Fruit fly (Drosophila melanogaster) whole organism, embryonic: Measurements from ENCODE around the gene CG10019.
A peak's percentile ranks its signal among the peaks of the same experiment; 100 is the strongest.

Source experiments
- Aef1 ChIP-seq: fragments of 200-800 bp; sonication (Bioruptor generic); IDR thresholded peaks from 3 replicates; pipeline ENCODE4 v1.3.6; 2022; ENCODE audit warnings: missing biosample characterization, missing genetic modification characterization
- Awh ChIP-seq: fragments of 200-800 bp; sonication (Bioruptor generic); IDR thresholded peaks from 2 replicates; pipeline ENCODE4, ENCODE4 v1.3.6; 2022; ENCODE audit warnings: missing biosample characterization, missing genetic modification characterization
- Blimp-1 ChIP-seq: fragments of 200-800 bp; sonication (Bioruptor generic); optimal IDR thresholded peaks from 3 replicates; lab custom pipeline; 2018; ENCODE audit warnings: missing biosample characterization, missing genetic modification characterization, mild to moderate bottlenecking, moderate library complexity, missing genetic modification reagents
- CG10366 ChIP-seq: fragments of 200-800 bp; sonication (Bioruptor generic); IDR thresholded peaks from 2 replicates; pipeline ENCODE4 v1.3.6; 2022; ENCODE audit warnings: missing biosample characterization, missing genetic modification characterization
- CG11456 ChIP-seq: fragments of 200-800 bp; sonication (Bioruptor generic); IDR thresholded peaks from 3 replicates; pipeline ENCODE4 v1.3.6; 2022; ENCODE audit warnings: missing biosample characterization, missing genetic modification characterization
- CG11695 ChIP-seq: fragments of 200-800 bp; sonication (Bioruptor generic); IDR thresholded peaks from 3 replicates; pipeline ENCODE4 v1.3.6; 2022; ENCODE audit warnings: missing biosample characterization, missing genetic modification characterization
- CG12391 ChIP-seq: fragments of 200-800 bp; sonication (Bioruptor generic); optimal IDR thresholded peaks from 3 replicates; lab custom pipeline; 2018; ENCODE audit warnings: missing biosample characterization, mild to moderate bottlenecking, missing genetic modification characterization, moderate library complexity
- CG14667 ChIP-seq: fragments of 200-800 bp; sonication (Bioruptor generic); IDR thresholded peaks from 2 replicates; pipeline ENCODE4 v1.3.6; 2022; ENCODE audit warnings: missing biosample characterization, missing genetic modification characterization
- CG15269 ChIP-seq: fragments of 200-800 bp; sonication (Bioruptor generic); optimal IDR thresholded peaks from 2 replicates; lab custom pipeline; 2018; ENCODE audit warnings: missing biosample characterization, mild to moderate bottlenecking, missing genetic modification characterization, moderate library complexity
- CG17385 ChIP-seq: fragments of 200-800 bp; sonication (Bioruptor generic); optimal IDR thresholded peaks from 3 replicates; lab custom pipeline; 2018; ENCODE audit warnings: missing biosample characterization, mild to moderate bottlenecking, missing genetic modification characterization
- CG30403 ChIP-seq: fragments of 200-800 bp; sonication (Bioruptor generic); optimal IDR thresholded peaks from 3 replicates; lab custom pipeline; 2016; ENCODE audit warnings: missing biosample characterization, missing genetic modification characterization
- CG30431 ChIP-seq: fragments of 200-800 bp; sonication (Bioruptor generic); optimal IDR thresholded peaks from 2 replicates; lab custom pipeline; 2017; ENCODE audit warnings: missing biosample characterization, missing genetic modification characterization
- CG31365 ChIP-seq: fragments of 200-800 bp; sonication (Bioruptor generic); optimal IDR thresholded peaks from 2 replicates; lab custom pipeline; 2018; ENCODE audit warnings: missing biosample characterization, mild to moderate bottlenecking, missing genetic modification characterization
- CG32767 ChIP-seq: fragments of 200-800 bp; sonication (Bioruptor generic); IDR thresholded peaks from 2 replicates; pipeline ENCODE4 v1.3.6; 2022; ENCODE audit warnings: missing biosample characterization, missing genetic modification characterization
- CG3407 ChIP-seq: fragments of 200-800 bp; sonication (Bioruptor generic); optimal IDR thresholded peaks from 2 replicates; lab custom pipeline; 2018; ENCODE audit warnings: missing biosample characterization, mild to moderate bottlenecking, missing genetic modification characterization
- CG34422 ChIP-seq: fragments of 200-800 bp; sonication (Bioruptor generic); IDR thresholded peaks from 3 replicates; pipeline ENCODE4 v1.3.6; 2022; ENCODE audit warnings: missing biosample characterization, missing genetic modification characterization
- CG6689 ChIP-seq: fragments of 200-800 bp; sonication (Bioruptor generic); IDR thresholded peaks from 2 replicates; pipeline ENCODE4 v1.3.6; 2022; ENCODE audit warnings: missing biosample characterization, missing genetic modification characterization
- CG7839 ChIP-seq: fragments of 200-800 bp; sonication (Bioruptor generic); optimal IDR thresholded peaks from 3 replicates; lab custom pipeline; 2018; ENCODE audit warnings: missing biosample characterization, mild to moderate bottlenecking, missing genetic modification characterization, moderate library complexity
- CG8924 ChIP-seq: fragments of 200-800 bp; optimal IDR thresholded peaks from 3 replicates; lab custom pipeline; 2019; ENCODE audit warnings: missing biosample characterization, mild to moderate bottlenecking, missing genetic modification characterization, moderate library complexity
- Drgx ChIP-seq: fragments of 200-800 bp; sonication (Bioruptor generic); IDR thresholded peaks from 2 replicates; pipeline ENCODE4 v1.3.6; 2022; ENCODE audit warnings: missing biosample characterization, missing genetic modification characterization
- H15 ChIP-seq: fragments of 200-800 bp; sonication (Bioruptor generic); IDR thresholded peaks from 3 replicates; pipeline ENCODE4 v1.3.6; 2022; ENCODE audit warnings: missing biosample characterization, missing genetic modification characterization
- Mad ChIP-seq: fragments of 200-800 bp; sonication (Bioruptor generic); optimal IDR thresholded peaks from 2 replicates; lab custom pipeline; 2016; ENCODE audit warnings: missing biosample characterization, missing genetic modification characterization
- Ptx1 ChIP-seq: fragments of 200-800 bp; sonication (Bioruptor generic); IDR thresholded peaks from 2 replicates; pipeline ENCODE4 v1.3.6; 2022; ENCODE audit warnings: missing biosample characterization, missing genetic modification characterization
- Sox102F ChIP-seq: fragments of 200-800 bp; sonication (Bioruptor generic); optimal IDR thresholded peaks from 2 replicates; lab custom pipeline; 2018; ENCODE audit warnings: missing biosample characterization, mild to moderate bottlenecking, missing genetic modification characterization, moderate library complexity
- Trl ChIP-seq, 3 experiments: fragments of >200 bp in 2 of 3; fragments of 200-800 bp in 1 of 3; sonication (Bioruptor generic) in 1 of 3; optimal IDR thresholded peaks; 2 replicates in 1 of 3; 3 replicates in 2 of 3; lab custom pipeline; 2016 to 2017; ENCODE audit warnings: missing biosample characterization in 1 of 3, missing genetic modification characterization in 1 of 3
- Xrp1 ChIP-seq: fragments of 200-800 bp; sonication (Bioruptor generic); IDR thresholded peaks from 2 replicates; pipeline ENCODE4 v1.3.6; 2022; ENCODE audit warnings: missing biosample characterization, missing genetic modification characterization
- bsh ChIP-seq, 2 experiments: fragments of 200-800 bp; sonication (Bioruptor generic); optimal IDR thresholded peaks; 2 replicates each; lab custom pipeline; 2017 to 2018; ENCODE audit warnings: mild to moderate bottlenecking in 2 of 2, missing biosample characterization in 2 of 2, missing genetic modification characterization in 2 of 2, moderate library complexity in 1 of 2
- chinmo ChIP-seq: fragments of 200-800 bp; sonication (Bioruptor generic); IDR thresholded peaks from 4 replicates; pipeline ENCODE4 v1.3.6; 2022; ENCODE audit warnings: missing biosample characterization, missing genetic modification characterization; ENCODE audit not compliant: partially characterized antibody
- dysf ChIP-seq: fragments of 200-800 bp; sonication (Bioruptor generic); IDR thresholded peaks from 3 replicates; pipeline ENCODE4 v1.3.6; 2022; ENCODE audit warnings: missing biosample characterization, missing genetic modification characterization
- esg ChIP-seq: fragments of 200-800 bp; sonication (Bioruptor generic); conservative IDR thresholded peaks from 2 replicates; pipeline ENCODE4 v1.3.6; 2022; ENCODE audit warnings: missing biosample characterization, missing genetic modification characterization
- gem ChIP-seq: fragments of 200-800 bp; sonication (Bioruptor generic); optimal IDR thresholded peaks from 2 replicates; lab custom pipeline; 2019; ENCODE audit warnings: missing biosample characterization, mild to moderate bottlenecking, missing genetic modification characterization, moderate library complexity
- gfzf ChIP-seq: fragments of 200-800 bp; sonication (Bioruptor generic); optimal IDR thresholded peaks from 2 replicates; lab custom pipeline; 2016; ENCODE audit warnings: missing biosample characterization, mild to moderate bottlenecking, missing genetic modification characterization, moderate library complexity
- grau ChIP-seq: fragments of 200-800 bp; optimal IDR thresholded peaks from 3 replicates; lab custom pipeline; 2019; ENCODE audit warnings: missing biosample characterization, mild to moderate bottlenecking, missing genetic modification characterization, moderate library complexity
- hkb ChIP-seq, 2 experiments: fragments of 200-800 bp in 1 of 2; fragments of >200 bp in 1 of 2; sonication (Bioruptor generic) in 1 of 2; IDR thresholded peaks in 1 of 2; optimal IDR thresholded peaks in 1 of 2; 2 replicates each; pipeline versions ENCODE4 v1.3.6 to Lab custom; 2017 to 2022; ENCODE audit warnings: missing biosample characterization in 1 of 2, missing genetic modification characterization in 1 of 2
- ken ChIP-seq: fragments of 200-800 bp; sonication (Bioruptor generic); IDR thresholded peaks from 3 replicates; pipeline ENCODE4 v1.3.6; 2022; ENCODE audit warnings: missing biosample characterization, missing genetic modification characterization
- lola ChIP-seq, 3 experiments: fragments of >200 bp in 2 of 3; fragments of 200-800 bp in 1 of 3; sonication (Bioruptor generic) in 1 of 3; optimal IDR thresholded peaks; 2 replicates each; lab custom pipeline; 2017 to 2019; ENCODE audit warnings: missing biosample characterization in 3 of 3, missing genetic modification characterization in 3 of 3, mild to moderate bottlenecking in 1 of 3, moderate library complexity in 1 of 3
- nom ChIP-seq: fragments of 200-800 bp; sonication (Bioruptor generic); optimal IDR thresholded peaks from 2 replicates; lab custom pipeline; 2017; ENCODE audit warnings: missing biosample characterization, missing genetic modification characterization, mild to moderate bottlenecking, moderate library complexity, missing genetic modification reagents
- pan ChIP-seq, 4 experiments: fragments of >200 bp in 3 of 4; fragments of 200-800 bp in 1 of 4; sonication (Bioruptor generic) in 1 of 4; optimal IDR thresholded peaks in 3 of 4; IDR thresholded peaks in 1 of 4; 2 replicates each; pipeline versions ENCODE4 v1.3.6 to Lab custom; 2017 to 2022; ENCODE audit warnings: missing biosample characterization in 2 of 4, missing genetic modification characterization in 2 of 4, mixed read lengths in 1 of 4
- phol ChIP-seq: fragments of 200-800 bp; sonication (Bioruptor generic); optimal IDR thresholded peaks from 3 replicates; lab custom pipeline; 2018; ENCODE audit warnings: missing biosample characterization, mild to moderate bottlenecking, missing genetic modification characterization, moderate library complexity
- row ChIP-seq: fragments of 200-800 bp; sonication (Bioruptor generic); IDR thresholded peaks from 3 replicates; pipeline ENCODE4 v1.3.6; 2022; ENCODE audit warnings: missing biosample characterization, missing genetic modification characterization
- salm ChIP-seq: fragments of 200-800 bp; sonication (Bioruptor generic); optimal IDR thresholded peaks from 2 replicates; lab custom pipeline; 2018; ENCODE audit warnings: missing biosample characterization, mild to moderate bottlenecking, missing genetic modification characterization
- seq ChIP-seq: fragments of 200-800 bp; sonication (Bioruptor generic); IDR thresholded peaks from 2 replicates; pipeline ENCODE4 v1.3.6; 2022; ENCODE audit warnings: missing biosample characterization, missing genetic modification characterization
- sqz ChIP-seq: fragments of 200-800 bp; sonication (Bioruptor generic); optimal IDR thresholded peaks from 3 replicates; lab custom pipeline; 2018; ENCODE audit warnings: missing biosample characterization, mild to moderate bottlenecking, missing genetic modification characterization
- stc ChIP-seq: fragments of 200-800 bp; sonication (Bioruptor generic); IDR thresholded peaks from 2 replicates; pipeline ENCODE4 v1.3.6; 2022; ENCODE audit warnings: missing biosample characterization, missing genetic modification characterization
- tgo ChIP-seq: fragments of 200-800 bp; sonication (Bioruptor generic); IDR thresholded peaks from 3 replicates; pipeline ENCODE4 v1.3.6; 2022; ENCODE audit warnings: missing biosample characterization, missing genetic modification characterization
- zfh1 ChIP-seq: fragments of 200-800 bp; sonication (Bioruptor generic); IDR thresholded peaks from 3 replicates; pipeline ENCODE4 v1.3.6; 2022; ENCODE audit warnings: missing biosample characterization, missing genetic modification characterization

Gene CG10019

DNA sequence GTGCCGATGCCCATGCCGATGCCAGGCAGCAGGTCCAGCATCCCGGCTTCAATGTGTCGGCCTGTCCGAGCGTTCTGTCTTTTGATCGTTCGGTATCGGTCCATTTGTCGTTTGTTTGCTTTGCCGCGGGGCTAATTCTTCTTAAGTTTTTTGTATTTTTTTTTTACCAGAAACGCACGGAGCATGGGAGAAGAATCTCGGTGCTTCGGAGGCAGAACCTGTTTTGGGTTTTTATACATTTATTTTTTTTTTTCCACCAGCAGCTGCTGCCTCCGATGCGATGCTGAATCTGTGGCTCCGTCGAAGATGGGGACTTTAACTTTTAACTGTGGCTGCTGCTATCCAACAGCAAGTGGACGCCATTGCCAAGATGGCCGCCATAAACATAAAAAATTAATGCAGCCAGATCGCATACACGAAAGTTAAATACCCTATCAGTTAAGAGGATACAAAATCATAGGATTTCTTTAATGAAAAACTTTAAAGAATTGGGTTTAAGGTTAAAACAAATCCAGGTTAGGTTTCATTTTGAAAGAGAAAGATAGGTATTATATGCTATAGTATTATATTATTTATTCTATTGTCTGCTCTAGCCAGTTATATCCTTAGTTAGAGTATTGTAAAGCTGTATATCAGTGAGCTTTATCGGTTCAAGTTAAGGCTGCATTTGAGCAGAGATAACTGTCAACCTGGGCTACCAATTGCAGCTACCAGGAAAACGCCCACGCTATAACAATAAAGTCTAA, 51.0 kb downstream of the CG10019 start:
- TF ChIP-seq zfh1 (GFP tag; lab: Robert Waterston, UW) (no peak), CG8924 (tag; lab: Kevin White, UChicago) (peak; percentile 29), CG30431 (GFP tag; lab: Kevin White, UChicago) (no peak), Blimp-1 (GFP tag; lab: Kevin White, UChicago) (peak; percentile 8), ken (GFP tag; lab: Robert Waterston, UW) (no peak), dysf (GFP tag; lab: Robert Waterston, UW) (peak; percentile 45; the same call in 2 of the 3 replicates), CG6689 (GFP tag; lab: Robert Waterston, UW) (peak; percentile 41), seq (GFP tag; lab: Robert Waterston, UW) (0 out of 2 replicates have a peak, but pooled peaks have one; percentile 56), Awh (0 out of 2 replicates have a peak, but pooled peaks have one; percentile 21), Mad (GFP tag; lab: Kevin White, UChicago) (no peak), CG15269 (tag; lab: Kevin White, UChicago) (peak; percentile 64), Aef1 (peak; percentile 41; the same call in 2 of the 3 replicates), H15 (0 out of 3 replicates have a peak, but pooled peaks have one; percentile 8), gfzf (GFP tag; lab: Kevin White, UChicago) (no peak), row (GFP tag; lab: Robert Waterston, UW) (peak; percentile 62), phol (tag; lab: Kevin White, UChicago) (peak; percentile 18), sqz (GFP tag; lab: Kevin White, UChicago) (peak; percentile 83), Xrp1 (GFP tag; lab: Robert Waterston, UW) (peak; percentile 41; the same call in 1 of the 2 replicates), grau (tag; lab: Kevin White, UChicago) (peak; percentile 10), Drgx (GFP tag; lab: Robert Waterston, UW) (peak; percentile 61), CG17385 (GFP tag; lab: Kevin White, UChicago) (peak; percentile 1), Sox102F (GFP tag; lab: Kevin White, UChicago) (peak; percentile 43), nom (GFP tag; lab: Kevin White, UChicago) (peak; percentile 56), Trl (optimal IDR thresholded peaks at IDR 0.05; lab: Kevin White, UChicago) (no peak), Trl (GFP tag; optimal IDR thresholded peaks at IDR 0.05; lab: Kevin White, UChicago) (no peak), bsh (GFP tag; optimal IDR thresholded peaks at IDR 0.05; lab: Kevin White, UChicago) (peak; percentile 9 to 62), CG11456 (GFP tag; lab: Robert Waterston, UW) (no peak), CG7839 (tag; lab: Kevin White, UChicago) (peak; percentile 16), CG31365 (tag; lab: Kevin White, UChicago) (no peak), chinmo (GFP tag; lab: Robert Waterston, UW) (peak; percentile 79; the same call in 2 of the 4 replicates), CG10366 (peak; percentile 25; the same call in 1 of the 2 replicates), CG14667 (GFP tag; lab: Robert Waterston, UW) (0 out of 2 replicates have a peak, but pooled peaks have one; percentile 10), gem (tag; lab: Kevin White, UChicago) (peak; percentile 62), lola (GFP tag; optimal IDR thresholded peaks at IDR 0.05; lab: Kevin White, UChicago) (peak in 1 of 3 experiments; percentile 12), stc (GFP tag; lab: Robert Waterston, UW) (0 out of 2 replicates have a peak, but pooled peaks have one; percentile 31), salm (tag; lab: Kevin White, UChicago) (no peak), CG34422 (GFP tag; lab: Robert Waterston, UW) (0 out of 3 replicates have a peak, but pooled peaks have one; percentile 23), CG3407 (GFP tag; lab: Kevin White, UChicago) (peak; percentile 6), hkb (optimal IDR thresholded peaks at IDR 0.05; lab: Kevin White, UChicago) (no peak), hkb (GFP tag; IDR thresholded peaks at IDR 0.05; lab: Robert Waterston, UW) (peak; percentile 61; the same call in 1 of the 2 replicates), esg (GFP tag; lab: Robert Waterston, UW) (peak; percentile 27; the same call in 1 of the 2 replicates), CG12391 (tag; lab: Kevin White, UChicago) (peak; percentile 21), CG32767 (GFP tag; lab: Robert Waterston, UW) (0 out of 2 replicates have a peak, but pooled peaks have one; percentile 21), CG30403 (peak; percentile 17), CG11695 (0 out of 3 replicates have a peak, but pooled peaks have one; percentile 19), tgo (GFP tag; lab: Robert Waterston, UW) (peak; percentile 36; the same call in 1 of the 3 replicates), Ptx1 (GFP tag; lab: Robert Waterston, UW) (peak; percentile 65), pan (optimal IDR thresholded peaks at IDR 0.05; lab: Kevin White, UChicago) (no peak), pan (GFP tag; optimal IDR thresholded peaks at IDR 0.05 in 1 of 2, IDR thresholded peaks at IDR 0.05 in 1 of 2) (peak in 1 of 2 experiments; percentile 32)
